Worm (Caenorhabditis elegans) whole organism, young adult: ENCODE measurements around the gene ZK643.6.

Experiments used
- F33H1.4 ChIP-seq: fragments of 200-800 bp; sonication (Bioruptor generic); IDR thresholded peaks from 2 replicates; pipeline ENCODE4 v1.3.6; 2022; ENCODE audit warnings: missing genetic modification reagents, missing genetic modification characterization, missing compliant biosample characterization
- F57A8.1 ChIP-seq: fragments of 200-800 bp; sonication (Bioruptor generic); optimal IDR thresholded peaks from 2 replicates; lab custom pipeline; 2018; ENCODE audit warnings: mild to moderate bottlenecking, missing genetic modification characterization, moderate library complexity, missing compliant biosample characterization
- F57C9.4 ChIP-seq: sonication (generic microtip); optimal IDR thresholded peaks from 2 replicates; lab custom pipeline; 2017; ENCODE audit warnings: mild to moderate bottlenecking, missing genetic modification characterization, missing compliant biosample characterization
- ama-1 ChIP-seq, 3 experiments: fragments of 150-350 bp in 1 of 3; sonication (generic microtip) in 2 of 3; optimal IDR thresholded peaks; 2 replicates each; lab custom pipeline; 2014 to 2018; ENCODE audit warnings: missing biosample characterization in 2 of 3, missing genetic modification characterization in 2 of 3, missing genetic modification reagents in 2 of 3
- ceh-91 ChIP-seq: fragments of 200-800 bp; sonication (Bioruptor generic); IDR thresholded peaks from 2 replicates; pipeline ENCODE4 v1.3.6; 2022; ENCODE audit warnings: missing genetic modification reagents, missing genetic modification characterization, missing compliant biosample characterization
- dpff-1 ChIP-seq: sonication (generic microtip); optimal IDR thresholded peaks from 2 replicates; lab custom pipeline; 2017; ENCODE audit warnings: mild to moderate bottlenecking, missing genetic modification characterization, missing compliant biosample characterization
- efl-1 ChIP-seq: fragments of 150-350 bp; optimal IDR thresholded peaks from 2 replicates; lab custom pipeline; 2014; ENCODE audit warnings: missing biosample characterization, missing genetic modification reagents, missing genetic modification characterization
- hmg-20 ChIP-seq: fragments of 200-800 bp; sonication (Bioruptor generic); IDR thresholded peaks from 2 replicates; pipeline ENCODE4 v1.3.6; 2022; ENCODE audit warnings: missing genetic modification reagents, missing genetic modification characterization, missing compliant biosample characterization
- nfyb-1 ChIP-seq: fragments of 200-800 bp; sonication (Bioruptor generic); IDR thresholded peaks from 2 replicates; pipeline ENCODE4 v1.3.6; 2022; ENCODE audit warnings: missing genetic modification reagents, missing genetic modification characterization, missing compliant biosample characterization
- nhr-90 ChIP-seq: sonication (generic microtip); optimal IDR thresholded peaks from 2 replicates; lab custom pipeline; 2016; ENCODE audit warnings: missing genotype, mild to moderate bottlenecking, missing genetic modification characterization, missing compliant biosample characterization
- snpc-1.3 ChIP-seq: sonication (generic microtip); optimal IDR thresholded peaks from 2 replicates; lab custom pipeline; 2017; ENCODE audit warnings: missing genetic modification characterization, mild to moderate bottlenecking, missing compliant biosample characterization, antibody characterized with exemption, moderate library complexity, missing genotype, missing genetic modification reagents; ENCODE audit not compliant: insufficient read depth
- zim-3 ChIP-seq: sonication (generic microtip); optimal IDR thresholded peaks from 2 replicates; lab custom pipeline; 2017; ENCODE audit warnings: mild to moderate bottlenecking, missing genetic modification characterization, moderate library complexity, missing compliant biosample characterization

DNA sequence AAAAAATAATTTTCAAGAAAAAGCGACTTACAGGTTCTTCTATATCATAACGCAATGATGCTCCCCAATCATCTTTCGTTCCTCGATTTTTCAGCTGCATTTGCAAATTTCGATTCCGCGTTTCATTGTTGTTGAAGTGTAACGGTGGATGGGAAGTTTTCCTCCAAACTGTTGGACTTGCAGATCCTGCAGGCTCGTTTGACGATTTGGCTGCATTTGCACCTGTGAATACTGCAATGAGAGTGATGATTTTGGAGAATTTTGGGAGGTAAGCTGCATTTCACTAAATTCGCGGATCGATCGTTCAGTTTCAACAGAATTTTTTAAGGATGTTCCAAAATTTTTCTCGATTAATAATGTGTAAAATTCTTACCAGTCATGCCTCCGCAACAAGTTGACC lies 20.3 kb upstream of the ZK643.6 start:
- TF ChIP-seq F33H1.4 (GFP tag; lab: Robert Waterston, UW) (no peak), efl-1 (no peak), dpff-1 (tag; lab: Kevin White, UChicago) (no peak), F57C9.4 (no peak), F57A8.1 (no peak), ama-1 (optimal IDR thresholded peaks at IDR 0.05; lab: Kevin White, UChicago) (no peak), ama-1 (GFP tag; optimal IDR thresholded peaks at IDR 0.05; lab: Kevin White, UChicago) (no peak), hmg-20 (GFP tag; lab: Robert Waterston, UW) (no peak), nhr-90 (no peak), zim-3 (tag; lab: Kevin White, UChicago) (no peak), ceh-91 (no peak), snpc-1.3 (tag; lab: Kevin White, UChicago) (no peak), nfyb-1 (GFP tag; lab: Robert Waterston, UW) (no peak)
